Fruit fly (Drosophila melanogaster) whole organism, prepupa: Measurements from ENCODE around the gene CG2061.

Experiments used
- CG10631 ChIP-seq: fragments of 200-800 bp; sonication (Bioruptor generic); optimal IDR thresholded peaks from 2 replicates; lab custom pipeline; 2016; ENCODE audit warnings: missing biosample characterization, missing genetic modification characterization
- CG10669 ChIP-seq: fragments of 200-800 bp; sonication (Bioruptor generic); optimal IDR thresholded peaks from 3 replicates; lab custom pipeline; 2018; ENCODE audit warnings: missing biosample characterization, mild to moderate bottlenecking, missing genetic modification characterization, moderate library complexity
- CG11762 ChIP-seq: fragments of 200-800 bp; sonication (Bioruptor generic); optimal IDR thresholded peaks from 3 replicates; lab custom pipeline; 2016; ENCODE audit warnings: missing biosample characterization, missing genetic modification characterization; ENCODE audit not compliant: insufficient read depth
- CG11902 ChIP-seq: fragments of 200-800 bp; sonication (Bioruptor generic); optimal IDR thresholded peaks from 3 replicates; lab custom pipeline; 2016; ENCODE audit warnings: missing biosample characterization, missing genetic modification characterization
- CG1621 ChIP-seq: fragments of 200-800 bp; sonication (Bioruptor generic); optimal IDR thresholded peaks from 3 replicates; lab custom pipeline; 2018; ENCODE audit warnings: missing biosample characterization, mild to moderate bottlenecking, missing genetic modification characterization
- CG16779 ChIP-seq: fragments of 200-800 bp; sonication (Bioruptor generic); optimal IDR thresholded peaks from 3 replicates; lab custom pipeline; 2017; ENCODE audit warnings: missing biosample characterization, mild to moderate bottlenecking, missing genetic modification characterization
- CG3032 ChIP-seq: fragments of 200-800 bp; optimal IDR thresholded peaks from 2 replicates; lab custom pipeline; 2019; ENCODE audit warnings: missing biosample characterization, mild to moderate bottlenecking, missing genetic modification characterization, moderate library complexity
- CG31627 ChIP-seq: fragments of 200-800 bp; sonication (Bioruptor generic); optimal IDR thresholded peaks from 3 replicates; lab custom pipeline; 2016; ENCODE audit warnings: missing biosample characterization, missing genetic modification characterization
- CG32006 ChIP-seq: fragments of 200-800 bp; sonication (Bioruptor generic); optimal IDR thresholded peaks from 3 replicates; lab custom pipeline; 2017; ENCODE audit warnings: missing biosample characterization, mild to moderate bottlenecking, missing genetic modification characterization
- CG3919 ChIP-seq: fragments of 200-800 bp; sonication (Bioruptor generic); optimal IDR thresholded peaks from 3 replicates; lab custom pipeline; 2016; ENCODE audit warnings: missing biosample characterization, missing genetic modification characterization
- CG6276 ChIP-seq: fragments of 200-800 bp; sonication (Bioruptor generic); optimal IDR thresholded peaks from 2 replicates; lab custom pipeline; 2017; ENCODE audit warnings: missing biosample characterization, mild to moderate bottlenecking, missing genetic modification characterization
- CG6792 ChIP-seq: fragments of 200-800 bp; sonication (Bioruptor generic); optimal IDR thresholded peaks from 3 replicates; lab custom pipeline; 2016; ENCODE audit warnings: missing biosample characterization, missing genetic modification characterization
- CG6808 ChIP-seq: fragments of 200-800 bp; sonication (Bioruptor generic); optimal IDR thresholded peaks from 3 replicates; lab custom pipeline; 2017; ENCODE audit warnings: missing biosample characterization, missing genetic modification characterization, mild to moderate bottlenecking, moderate library complexity, missing genetic modification reagents
- CG6854 ChIP-seq: fragments of 200-800 bp; sonication (Bioruptor generic); optimal IDR thresholded peaks from 2 replicates; lab custom pipeline; 2017; ENCODE audit warnings: missing biosample characterization, mild to moderate bottlenecking, missing genetic modification characterization
- CG7368 ChIP-seq: fragments of 200-800 bp; sonication (Bioruptor generic); optimal IDR thresholded peaks from 3 replicates; lab custom pipeline; 2016; ENCODE audit warnings: missing biosample characterization, missing genetic modification characterization
- CG8119 ChIP-seq: fragments of 200-800 bp; sonication (Bioruptor generic); IDR thresholded peaks from 3 replicates; pipeline ENCODE4 v1.3.6; 2022; ENCODE audit warnings: missing biosample characterization, missing genetic modification characterization
- CG8319 ChIP-seq: fragments of 200-800 bp; sonication (Bioruptor generic); optimal IDR thresholded peaks from 3 replicates; lab custom pipeline; 2016; ENCODE audit warnings: missing biosample characterization, missing genetic modification characterization
- CG8632 ChIP-seq: fragments of 200-800 bp; sonication (Bioruptor generic); optimal IDR thresholded peaks from 3 replicates; lab custom pipeline; 2016; ENCODE audit warnings: missing biosample characterization, missing genetic modification characterization
- CG9139 ChIP-seq: fragments of 200-800 bp; sonication (Bioruptor generic); optimal IDR thresholded peaks from 3 replicates; lab custom pipeline; 2017; ENCODE audit warnings: missing biosample characterization, mild to moderate bottlenecking, missing genetic modification characterization
- Eip75B ChIP-seq: fragments of 200-800 bp; sonication (Bioruptor generic); optimal IDR thresholded peaks from 3 replicates; lab custom pipeline; 2016; ENCODE audit warnings: missing biosample characterization, missing genetic modification characterization
- Eip78C ChIP-seq: fragments of 200-800 bp; sonication (Bioruptor generic); peaks from one replicate; lab custom pipeline; 2016; ENCODE audit warnings: missing biosample characterization, missing genetic modification characterization
- Ets21C ChIP-seq: fragments of 200-800 bp; sonication (Bioruptor generic); optimal IDR thresholded peaks from 3 replicates; lab custom pipeline; 2016; ENCODE audit warnings: missing biosample characterization, missing genetic modification characterization
- Ets96B ChIP-seq: fragments of 200-800 bp; optimal IDR thresholded peaks from 2 replicates; lab custom pipeline; 2019; ENCODE audit warnings: missing biosample characterization, mild to moderate bottlenecking, missing genetic modification characterization, moderate library complexity
- Gug ChIP-seq: fragments of 200-800 bp; sonication (Bioruptor generic); IDR thresholded peaks from 2 replicates; pipeline ENCODE4 v1.3.6; 2022; ENCODE audit warnings: missing biosample characterization, missing genetic modification characterization
- Hr38 ChIP-seq: sonication (Bioruptor generic); optimal IDR thresholded peaks from 2 replicates; lab custom pipeline; 2016; ENCODE audit warnings: missing biosample characterization, missing genetic modification characterization
- Hr39 ChIP-seq: fragments of 200-800 bp; sonication (Bioruptor generic); optimal IDR thresholded peaks from 2 replicates; lab custom pipeline; 2016; ENCODE audit warnings: missing biosample characterization, missing genetic modification characterization
- Hr4 ChIP-seq: fragments of 200-800 bp; sonication (Bioruptor generic); optimal IDR thresholded peaks from 3 replicates; lab custom pipeline; 2016; ENCODE audit warnings: missing biosample characterization, missing genetic modification characterization
- Met ChIP-seq: fragments of 200-800 bp; sonication (Bioruptor generic); optimal IDR thresholded peaks from 3 replicates; lab custom pipeline; 2016; ENCODE audit warnings: missing biosample characterization, missing genetic modification characterization
- OdsH ChIP-seq: fragments of 200-800 bp; sonication (Bioruptor generic); optimal IDR thresholded peaks from 3 replicates; lab custom pipeline; 2016; ENCODE audit warnings: missing biosample characterization, missing genetic modification characterization
- Smox ChIP-seq: fragments of 200-800 bp; sonication (Bioruptor generic); optimal IDR thresholded peaks from 3 replicates; lab custom pipeline; 2016; ENCODE audit warnings: missing biosample characterization, missing genetic modification characterization
- Sox102F ChIP-seq: fragments of 200-800 bp; sonication (Bioruptor generic); optimal IDR thresholded peaks from 2 replicates; lab custom pipeline; 2016; ENCODE audit warnings: missing biosample characterization, mild to moderate bottlenecking, missing genetic modification characterization
- Sox14 ChIP-seq: fragments of 200-800 bp; sonication (Bioruptor generic); optimal IDR thresholded peaks from 3 replicates; lab custom pipeline; 2016; ENCODE audit warnings: missing biosample characterization, missing genetic modification characterization
- Sox15 ChIP-seq: fragments of 200-800 bp; sonication (Bioruptor generic); optimal IDR thresholded peaks from 3 replicates; lab custom pipeline; 2016; ENCODE audit warnings: missing biosample characterization, missing genetic modification characterization
- achi ChIP-seq: fragments of 200-800 bp; sonication (Bioruptor generic); optimal IDR thresholded peaks from 3 replicates; lab custom pipeline; 2016; ENCODE audit warnings: missing biosample characterization, missing genetic modification characterization
- cyc ChIP-seq: fragments of 200-800 bp; sonication (Bioruptor generic); optimal IDR thresholded peaks from 3 replicates; lab custom pipeline; 2016; ENCODE audit warnings: missing biosample characterization, missing genetic modification characterization
- dac ChIP-seq: fragments of 200-800 bp; sonication (Bioruptor generic); optimal IDR thresholded peaks from 2 replicates; lab custom pipeline; 2017; ENCODE audit warnings: missing biosample characterization, mild to moderate bottlenecking, missing genetic modification characterization
- dsx ChIP-seq: fragments of 200-800 bp; optimal IDR thresholded peaks from 3 replicates; lab custom pipeline; 2019; ENCODE audit warnings: missing biosample characterization, mild to moderate bottlenecking, missing genetic modification characterization, moderate library complexity; ENCODE audit not compliant: poor library complexity, severe bottlenecking
- eg ChIP-seq: fragments of 200-800 bp; sonication (Bioruptor generic); IDR thresholded peaks from 3 replicates; pipeline ENCODE4 v1.3.6; 2022; ENCODE audit warnings: missing biosample characterization, missing genetic modification characterization
- fd59A ChIP-seq: fragments of 200-800 bp; sonication (Bioruptor generic); optimal IDR thresholded peaks from 2 replicates; lab custom pipeline; 2017; ENCODE audit warnings: missing biosample characterization, mild to moderate bottlenecking, missing genetic modification characterization, missing genetic modification reagents
- fd85E ChIP-seq: fragments of 200-800 bp; sonication (Bioruptor generic); optimal IDR thresholded peaks from 3 replicates; lab custom pipeline; 2016; ENCODE audit warnings: missing biosample characterization, missing genetic modification characterization
- fkh ChIP-seq: fragments of 200-800 bp; sonication (Bioruptor generic); optimal IDR thresholded peaks from 3 replicates; lab custom pipeline; 2017; ENCODE audit warnings: missing biosample characterization, mild to moderate bottlenecking, missing genetic modification characterization, moderate library complexity
- lz ChIP-seq: fragments of 200-800 bp; sonication (Bioruptor generic); optimal IDR thresholded peaks from 3 replicates; lab custom pipeline; 2016; ENCODE audit warnings: missing biosample characterization, missing genetic modification characterization
- net ChIP-seq: fragments of 200-800 bp; sonication (Bioruptor generic); optimal IDR thresholded peaks from 3 replicates; lab custom pipeline; 2016; ENCODE audit warnings: missing biosample characterization, missing genetic modification characterization
- pdm3 ChIP-seq: fragments of 200-800 bp; sonication (Bioruptor generic); optimal IDR thresholded peaks from 3 replicates; lab custom pipeline; 2016; ENCODE audit warnings: missing biosample characterization, missing genetic modification characterization
- salr ChIP-seq, 2 experiments: fragments of 200-800 bp; sonication (Bioruptor generic); optimal IDR thresholded peaks; 3 replicates each; lab custom pipeline; 2016 to 2018; ENCODE audit warnings: missing biosample characterization in 2 of 2, missing genetic modification characterization in 2 of 2, mild to moderate bottlenecking in 1 of 2
- spab ChIP-seq: fragments of 200-800 bp; sonication (Bioruptor generic); optimal IDR thresholded peaks from 2 replicates; lab custom pipeline; 2017; ENCODE audit warnings: missing biosample characterization, mild to moderate bottlenecking, missing genetic modification characterization, missing genetic modification reagents
- svp ChIP-seq: fragments of 200-800 bp; sonication (Bioruptor generic); peaks from one replicate; lab custom pipeline; 2016; ENCODE audit warnings: missing biosample characterization, missing genetic modification characterization
- vri ChIP-seq: fragments of 200-800 bp; sonication (Bioruptor generic); optimal IDR thresholded peaks from 3 replicates; lab custom pipeline; 2016; ENCODE audit warnings: missing biosample characterization, mild to moderate bottlenecking, missing genetic modification characterization

CG2061 gene

DNA sequence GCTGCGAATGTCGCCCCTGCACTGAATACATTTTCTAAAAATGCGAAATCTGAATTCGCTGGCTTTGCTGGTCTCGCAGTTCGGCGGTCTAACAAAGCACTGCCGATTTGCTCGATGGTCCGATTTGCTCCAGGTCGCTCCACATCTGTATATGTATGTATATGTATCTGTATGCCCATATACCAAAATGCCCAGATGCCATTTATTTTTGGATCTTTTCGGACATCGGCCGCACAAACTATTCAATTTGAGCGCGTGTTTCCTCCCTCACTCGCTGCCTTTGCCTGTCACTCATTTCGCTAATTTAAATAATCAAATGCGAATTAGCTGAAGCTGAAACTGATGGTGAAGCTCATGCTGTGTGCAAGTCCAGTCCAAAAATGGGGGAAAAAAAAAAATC is 29.2 kb upstream of the CG2061 start, which contains the start of gene CG1537:
CG1537 (minus strand) TSS at position 101 of the 400 bp plus-strand sequence.
- no peak for TF ChIP-seq fd85E (GFP tag; lab: Kevin White, UChicago)
- TF ChIP-seq lz (GFP tag; lab: Kevin White, UChicago): no peak
- no peak for TF ChIP-seq fkh (GFP tag; lab: Kevin White, UChicago)
- no peak for TF ChIP-seq CG6276 (GFP tag; lab: Kevin White, UChicago)
- TF ChIP-seq Smox: no peak
- TF ChIP-seq CG9139: no peak

DNA sequence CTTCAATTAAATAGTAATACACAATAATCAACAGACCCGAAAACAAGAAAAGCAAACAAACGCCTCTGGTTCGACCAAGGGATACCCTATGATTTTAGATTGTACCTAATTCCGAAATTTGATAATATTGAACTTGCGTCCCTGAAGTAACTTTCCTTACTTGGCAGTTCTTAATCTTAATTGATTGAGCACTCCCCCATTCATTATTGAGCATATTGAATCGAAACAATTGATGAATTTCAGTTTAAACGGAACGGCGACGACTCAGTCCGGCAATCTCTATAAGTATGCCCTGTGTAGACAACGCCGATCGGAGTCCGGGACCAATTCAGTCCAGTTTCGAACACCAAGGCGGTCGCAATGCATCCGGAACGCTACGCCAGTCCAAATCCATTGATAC is 26.0 kb upstream of the CG2061 start, which contains the start of gene CG15203:
CG15203 (plus strand) TSS at position 301 of the 400 bp plus-strand sequence.
- TF ChIP-seq fd59A: no peak
- TF ChIP-seq svp (GFP tag; lab: Kevin White, UChicago): peak; percentile 37
- TF ChIP-seq, all 60 proteins: peak for 1

DNA sequence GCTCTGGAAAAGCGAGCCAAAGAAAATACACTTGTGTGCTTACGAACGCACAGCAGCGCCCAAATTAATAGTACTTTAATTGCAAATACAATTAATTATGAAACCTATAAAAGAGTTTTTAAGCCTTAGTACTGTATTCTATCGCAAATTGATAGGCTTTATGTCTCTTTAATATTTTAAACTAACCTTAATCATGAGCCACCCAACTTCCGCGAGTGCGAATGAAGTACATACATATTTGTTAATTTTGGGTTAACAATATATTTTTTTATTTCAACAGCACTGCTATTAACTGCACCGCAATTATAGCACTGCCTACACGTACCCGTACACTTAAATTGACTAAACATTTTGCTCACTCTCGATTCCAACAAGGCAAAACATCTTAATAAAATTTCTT is 11.1 kb upstream of the CG2061 start:
- TF ChIP-seq CG11902 (GFP tag; lab: Kevin White, UChicago) (no peak), Eip75B (GFP tag; lab: Kevin White, UChicago) (peak; percentile 25), CG32006 (GFP tag; lab: Kevin White, UChicago) (peak; percentile 71), CG8119 (GFP tag; lab: Robert Waterston, UW) (peak; percentile 71), Hr38 (GFP tag; lab: Kevin White, UChicago) (no peak), CG16779 (tag; lab: Kevin White, UChicago) (no peak), Sox102F (GFP tag; lab: Kevin White, UChicago) (peak; percentile 9), CG6792 (peak; percentile 40), CG1621 (peak; percentile 13), CG11762 (GFP tag; lab: Kevin White, UChicago) (peak; percentile 30), fd85E (GFP tag; lab: Kevin White, UChicago) (no peak), eg (GFP tag; lab: Robert Waterston, UW) (peak; percentile 79), CG10631 (GFP tag; lab: Kevin White, UChicago) (peak; percentile 45), Hr4 (GFP tag; lab: Kevin White, UChicago) (no peak), CG8319 (GFP tag; lab: Kevin White, UChicago) (no peak), OdsH (GFP tag; lab: Kevin White, UChicago) (peak; percentile 64), Met (GFP tag; lab: Kevin White, UChicago) (no peak), salr (GFP tag; optimal IDR thresholded peaks at IDR 0.05; lab: Kevin White, UChicago) (peak; percentile 16 to 22), CG3919 (GFP tag; lab: Kevin White, UChicago) (peak; percentile 33), Ets21C (no peak), CG3032 (tag; lab: Kevin White, UChicago) (no peak), Sox15 (no peak), CG6808 (peak; percentile 32), Gug (GFP tag; lab: Robert Waterston, UW) (peak; percentile 54), CG31627 (GFP tag; lab: Kevin White, UChicago) (peak; percentile 14), Sox14 (GFP tag; lab: Kevin White, UChicago) (peak; percentile 34), vri (GFP tag; lab: Kevin White, UChicago) (no peak), CG6854 (GFP tag; lab: Kevin White, UChicago) (no peak), CG9139 (no peak), fkh (GFP tag; lab: Kevin White, UChicago) (no peak), dsx (no peak), Hr39 (peak; percentile 33), CG10669 (GFP tag; lab: Kevin White, UChicago) (peak; percentile 60), pdm3 (GFP tag; lab: Kevin White, UChicago) (peak; percentile 59), CG8632 (GFP tag; lab: Kevin White, UChicago) (no peak), svp (GFP tag; lab: Kevin White, UChicago) (peak; percentile 51), achi (GFP tag; lab: Kevin White, UChicago) (peak; percentile 49), fd59A (peak; percentile 41), CG7368 (GFP tag; lab: Kevin White, UChicago) (no peak), cyc (GFP tag; lab: Kevin White, UChicago) (peak; percentile 26), spab (GFP tag; lab: Kevin White, UChicago) (peak; percentile 39), net (GFP tag; lab: Kevin White, UChicago) (peak; percentile 23), Ets96B (tag; lab: Kevin White, UChicago) (peak; percentile 34), dac (GFP tag; lab: Kevin White, UChicago) (no peak), Eip78C (GFP tag; lab: Kevin White, UChicago) (peak; percentile 80)
